Fruit fly (Drosophila melanogaster) whole organism, embryonic: ENCODE measurements around the gene CG8668.
A peak's percentile ranks its signal among the peaks of the same experiment; 100 is the strongest.

Experiments
- Abd-B ChIP-seq: fragments of 200-800 bp; sonication (Bioruptor generic); optimal IDR thresholded peaks from 2 replicates; lab custom pipeline; 2018; ENCODE audit warnings: missing biosample characterization, mild to moderate bottlenecking, missing genetic modification characterization, moderate library complexity
- Atf6 ChIP-seq: fragments of 200-800 bp; sonication (Bioruptor generic); IDR thresholded peaks from 2 replicates; pipeline ENCODE4 v1.3.6; 2022; ENCODE audit warnings: missing biosample characterization, missing genetic modification characterization
- CG11504 ChIP-seq: fragments of 200-800 bp; sonication (Bioruptor generic); optimal IDR thresholded peaks from 3 replicates; lab custom pipeline; 2019; ENCODE audit warnings: missing biosample characterization, mild to moderate bottlenecking, missing genetic modification characterization, moderate library complexity
- CG1603 ChIP-seq: fragments of 200-800 bp; sonication (Bioruptor generic); optimal IDR thresholded peaks from 2 replicates; lab custom pipeline; 2019; ENCODE audit warnings: missing biosample characterization, mild to moderate bottlenecking, missing genetic modification characterization, moderate library complexity
- CG1647 ChIP-seq: fragments of 200-800 bp; sonication (Bioruptor generic); optimal IDR thresholded peaks from 3 replicates; lab custom pipeline; 2016; ENCODE audit warnings: missing biosample characterization, missing genetic modification characterization
- CG16863 ChIP-seq: fragments of 200-800 bp; sonication (Bioruptor generic); optimal IDR thresholded peaks from 3 replicates; lab custom pipeline; 2016; ENCODE audit warnings: missing biosample characterization, missing genetic modification characterization
- CG17361 ChIP-seq: fragments of 200-800 bp; sonication (Bioruptor generic); IDR thresholded peaks from 3 replicates; pipeline ENCODE4 v1.3.6; 2022; ENCODE audit warnings: missing biosample characterization, missing genetic modification characterization
- CG17568 ChIP-seq: fragments of 200-800 bp; sonication (Bioruptor generic); optimal IDR thresholded peaks from 2 replicates; lab custom pipeline; 2018; ENCODE audit warnings: missing biosample characterization, mild to moderate bottlenecking, missing genetic modification characterization, moderate library complexity
- CG18764 ChIP-seq: fragments of 200-800 bp; sonication (Bioruptor generic); optimal IDR thresholded peaks from 3 replicates; lab custom pipeline; 2016; ENCODE audit warnings: missing biosample characterization, missing genetic modification characterization
- CG2120 ChIP-seq: fragments of 200-800 bp; sonication (Bioruptor generic); optimal IDR thresholded peaks from 3 replicates; lab custom pipeline; 2016; ENCODE audit warnings: missing biosample characterization, missing genetic modification characterization
- CG31441 ChIP-seq: fragments of 200-800 bp; sonication (Bioruptor generic); IDR thresholded peaks from 2 replicates; pipeline ENCODE4 v1.3.6; 2022; ENCODE audit warnings: missing biosample characterization, missing genetic modification characterization
- CG4360 ChIP-seq: fragments of 200-800 bp; sonication (Bioruptor generic); IDR thresholded peaks from 2 replicates; pipeline ENCODE4 v1.3.6; 2022; ENCODE audit warnings: missing biosample characterization, missing genetic modification characterization
- CG43689 ChIP-seq: fragments of 200-800 bp; sonication (Bioruptor generic); IDR thresholded peaks from 2 replicates; pipeline ENCODE4 v1.3.6; 2022; ENCODE audit warnings: missing biosample characterization, missing genetic modification characterization
- CG4617 ChIP-seq: fragments of 200-800 bp; sonication (Bioruptor generic); optimal IDR thresholded peaks from 3 replicates; lab custom pipeline; 2016; ENCODE audit warnings: missing biosample characterization, missing genetic modification characterization, borderline replicate concordance
- CG6175 ChIP-seq: fragments of 200-800 bp; sonication (Bioruptor generic); IDR thresholded peaks from 3 replicates; pipeline ENCODE4 v1.3.6; 2022; ENCODE audit warnings: missing biosample characterization, missing genetic modification characterization
- CG7372 ChIP-seq: fragments of 200-800 bp; sonication (Bioruptor generic); IDR thresholded peaks from 2 replicates; pipeline ENCODE4 v1.3.6; 2022; ENCODE audit warnings: missing biosample characterization, missing genetic modification characterization
- CG7786 ChIP-seq: fragments of 200-800 bp; sonication (Bioruptor generic); optimal IDR thresholded peaks from 2 replicates; lab custom pipeline; 2016; ENCODE audit warnings: missing biosample characterization, missing genetic modification characterization
- CG9609 ChIP-seq: fragments of 200-800 bp; sonication (Bioruptor generic); optimal IDR thresholded peaks from 3 replicates; lab custom pipeline; 2016; ENCODE audit warnings: missing biosample characterization, missing genetic modification characterization
- Chrac-16 ChIP-seq: fragments of 200-800 bp; sonication (Bioruptor generic); optimal IDR thresholded peaks from 3 replicates; lab custom pipeline; 2016; ENCODE audit warnings: missing biosample characterization, missing genetic modification characterization
- H2.0 ChIP-seq: fragments of 200-800 bp; sonication (Bioruptor generic); IDR thresholded peaks from 2 replicates; pipeline ENCODE4 v1.3.6; 2022; ENCODE audit warnings: missing biosample characterization, missing genetic modification characterization
- Hmr ChIP-seq: fragments of 200-800 bp; sonication (Bioruptor generic); optimal IDR thresholded peaks from 3 replicates; lab custom pipeline; 2017; ENCODE audit warnings: mild to moderate bottlenecking, missing biosample characterization, missing genetic modification reagents, missing genetic modification characterization
- Lhr ChIP-seq: fragments of 200-800 bp; sonication (Bioruptor generic); optimal IDR thresholded peaks from 3 replicates; lab custom pipeline; 2017; ENCODE audit warnings: mild to moderate bottlenecking, missing biosample characterization, missing genetic modification reagents, missing genetic modification characterization
- Ptx1 ChIP-seq: fragments of 200-800 bp; sonication (Bioruptor generic); IDR thresholded peaks from 2 replicates; pipeline ENCODE4 v1.3.6; 2022; ENCODE audit warnings: missing biosample characterization, missing genetic modification characterization
- Rfx ChIP-seq: fragments of 200-800 bp; sonication (Bioruptor generic); IDR thresholded peaks from 2 replicates; pipeline ENCODE4 v1.3.6; 2022; ENCODE audit warnings: missing biosample characterization, missing genetic modification characterization
- Sin3A ChIP-seq: fragments of >200 bp; optimal IDR thresholded peaks from 2 replicates; lab custom pipeline; 2018
- Sox102F ChIP-seq: fragments of 200-800 bp; sonication (Bioruptor generic); optimal IDR thresholded peaks from 2 replicates; lab custom pipeline; 2018; ENCODE audit warnings: missing biosample characterization, mild to moderate bottlenecking, missing genetic modification characterization, moderate library complexity
- Sry-β ChIP-seq: fragments of 200-800 bp; sonication (Bioruptor generic); optimal IDR thresholded peaks from 2 replicates; lab custom pipeline; 2018; ENCODE audit warnings: missing biosample characterization, mild to moderate bottlenecking, missing genetic modification characterization, moderate library complexity
- al ChIP-seq: fragments of 200-800 bp; sonication (Bioruptor generic); IDR thresholded peaks from 2 replicates; pipeline ENCODE4 v1.3.6; 2022; ENCODE audit warnings: missing biosample characterization, missing genetic modification characterization
- bbx ChIP-seq: fragments of 200-800 bp; sonication (Bioruptor generic); IDR thresholded peaks from 2 replicates; pipeline ENCODE4 v1.3.6; 2022; ENCODE audit warnings: missing biosample characterization, missing genetic modification characterization; ENCODE audit not compliant: partially characterized antibody
- btn ChIP-seq: fragments of 200-800 bp; sonication (Bioruptor generic); optimal IDR thresholded peaks from 2 replicates; lab custom pipeline; 2016; ENCODE audit warnings: missing biosample characterization, missing genetic modification characterization
- cad ChIP-seq: fragments of >200 bp; optimal IDR thresholded peaks from 2 replicates; lab custom pipeline; 2017; ENCODE audit warnings: missing biosample characterization, missing genetic modification characterization
- chif ChIP-seq, 2 experiments: fragments of 200-800 bp; sonication (Bioruptor generic); optimal IDR thresholded peaks; 3 replicates each; lab custom pipeline; 2016; ENCODE audit warnings: missing biosample characterization in 2 of 2, missing genetic modification characterization in 2 of 2
- ems ChIP-seq: fragments of 200-800 bp; sonication (Bioruptor generic); optimal IDR thresholded peaks from 3 replicates; lab custom pipeline; 2016; ENCODE audit warnings: missing biosample characterization, missing genetic modification characterization
- esg ChIP-seq: fragments of 200-800 bp; sonication (Bioruptor generic); conservative IDR thresholded peaks from 2 replicates; pipeline ENCODE4 v1.3.6; 2022; ENCODE audit warnings: missing biosample characterization, missing genetic modification characterization
- grau ChIP-seq: fragments of 200-800 bp; optimal IDR thresholded peaks from 3 replicates; lab custom pipeline; 2019; ENCODE audit warnings: missing biosample characterization, mild to moderate bottlenecking, missing genetic modification characterization, moderate library complexity
- kay ChIP-seq: fragments of 200-800 bp; sonication (Bioruptor generic); optimal IDR thresholded peaks from 2 replicates; lab custom pipeline; 2016; ENCODE audit warnings: missing biosample characterization, missing genetic modification characterization
- lilli ChIP-seq: fragments of 200-800 bp; sonication (Bioruptor generic); optimal IDR thresholded peaks from 3 replicates; lab custom pipeline; 2016; ENCODE audit warnings: missing biosample characterization, missing genetic modification characterization
- pan ChIP-seq, 4 experiments: fragments of >200 bp in 3 of 4; fragments of 200-800 bp in 1 of 4; sonication (Bioruptor generic) in 1 of 4; optimal IDR thresholded peaks in 3 of 4; IDR thresholded peaks in 1 of 4; 2 replicates each; pipeline versions ENCODE4 v1.3.6 to Lab custom; 2017 to 2022; ENCODE audit warnings: missing biosample characterization in 2 of 4, missing genetic modification characterization in 2 of 4, mixed read lengths in 1 of 4
- pnt ChIP-seq: fragments of 200-800 bp; sonication (Bioruptor generic); optimal IDR thresholded peaks from 3 replicates; lab custom pipeline; 2016; ENCODE audit warnings: missing biosample characterization, missing genetic modification characterization
- pzg ChIP-seq: fragments of 200-800 bp; sonication (Bioruptor generic); optimal IDR thresholded peaks from 3 replicates; lab custom pipeline; 2018; ENCODE audit warnings: missing biosample characterization, mild to moderate bottlenecking, missing genetic modification characterization, moderate library complexity
- ranshi ChIP-seq: fragments of 200-800 bp; sonication (Bioruptor generic); IDR thresholded peaks from 2 replicates; pipeline ENCODE4 v1.3.6; 2022; ENCODE audit warnings: missing biosample characterization, missing genetic modification characterization
- repo ChIP-seq: fragments of 200-800 bp; sonication (Bioruptor generic); optimal IDR thresholded peaks from 2 replicates; lab custom pipeline; 2016; ENCODE audit warnings: missing biosample characterization, missing genetic modification characterization
- sd ChIP-seq: fragments of 200-800 bp; sonication (Bioruptor generic); optimal IDR thresholded peaks from 3 replicates; lab custom pipeline; 2018; ENCODE audit warnings: missing biosample characterization, mild to moderate bottlenecking, missing genetic modification characterization, moderate library complexity
- ssp ChIP-seq: fragments of 200-800 bp; sonication (Bioruptor generic); IDR thresholded peaks from 2 replicates; pipeline ENCODE4 v1.3.6; 2022; ENCODE audit warnings: missing biosample characterization, missing genetic modification characterization
- tx ChIP-seq: fragments of 200-800 bp; sonication (Bioruptor generic); optimal IDR thresholded peaks from 2 replicates; lab custom pipeline; 2016; ENCODE audit warnings: missing biosample characterization, missing genetic modification characterization
- zfh2 ChIP-seq: fragments of 200-800 bp; sonication (Bioruptor generic); optimal IDR thresholded peaks from 2 replicates; lab custom pipeline; 2016; ENCODE audit warnings: missing biosample characterization, missing genetic modification characterization

Gene CG8668

dm6 chr2L:8081640-8082485 is 44.9 kb upstream of the CG8668 start (continued):
- TF ChIP-seq Abd-B (peak; percentile 71), CG16863 (GFP tag; lab: Kevin White, UChicago) (peak; percentile 43), CG43689 (GFP tag; lab: Robert Waterston, UW) (peak; percentile 48; the same call in 1 of the 2 replicates), esg (GFP tag; lab: Robert Waterston, UW) (peak; percentile 87), Ptx1 (peak; percentile 94), CG18764 (GFP tag; lab: Kevin White, UChicago) (no peak), pnt (peak; percentile 33), chif (GFP tag; optimal IDR thresholded peaks at IDR 0.05; lab: Kevin White, UChicago) (peak in 1 of 2 experiments; percentile 55), CG7372 (GFP tag; lab: Robert Waterston, UW) (no peak; the same call in none of the 2 replicates), zfh2 (peak; percentile 26), lilli (GFP tag; lab: Kevin White, UChicago) (peak; percentile 54), CG6175 (no peak), ranshi (GFP tag; lab: Robert Waterston, UW) (peak; percentile 88), CG7786 (peak; percentile 9)

dm6 chr2L:8082692-8083412 is 43.9 kb upstream of the CG8668 start, which contains the start of gene Mcr:
Gene Mcr (minus strand): TSS chr2L:8082982.
- TF ChIP-seq CG31441 (GFP tag; lab: Robert Waterston, UW) (peak; percentile 12; the same call in 1 of the 2 replicates), Rfx (GFP tag; lab: Robert Waterston, UW) (peak; percentile 64), CG17568 (GFP tag; lab: Kevin White, UChicago) (no peak), ssp (peak; percentile 29; the same call in 1 of the 2 replicates), btn (peak; percentile 2), sd (tag; lab: Kevin White, UChicago) (no peak), Sox102F (GFP tag; lab: Kevin White, UChicago) (no peak), CG11504 (tag; lab: Kevin White, UChicago) (peak; percentile 21), Sin3A (lab: Kevin White, UChicago) (peak; percentile 85), repo (GFP tag; lab: Kevin White, UChicago) (no peak), CG4360 (GFP tag; lab: Robert Waterston, UW) (peak; percentile 68), pzg (GFP tag; lab: Kevin White, UChicago) (peak; percentile 70), H2.0 (GFP tag; lab: Robert Waterston, UW) (0 out of 2 replicates have a peak, but pooled peaks have one; percentile 2), kay (GFP tag; lab: Kevin White, UChicago) (peak; percentile 50), pan (optimal IDR thresholded peaks at IDR 0.05; lab: Kevin White, UChicago) (no peak), pan (GFP tag; optimal IDR thresholded peaks at IDR 0.05 in 1 of 2, IDR thresholded peaks at IDR 0.05 in 1 of 2) (no peak), ems (GFP tag; lab: Kevin White, UChicago) (peak; percentile 8), CG9609 (no peak), bbx (GFP tag; lab: Robert Waterston, UW) (peak; percentile 12; the same call in 1 of the 2 replicates), Lhr (GFP tag; lab: Kevin White, UChicago) (peak; percentile 82), Abd-B (peak; percentile 49), grau (tag; lab: Kevin White, UChicago) (peak; percentile 7), al (GFP tag; lab: Robert Waterston, UW) (no peak), CG7786 (peak; percentile 11), CG1647 (GFP tag; lab: Kevin White, UChicago) (no peak), CG4617 (GFP tag; lab: Kevin White, UChicago) (no peak), tx (peak; percentile 10), Atf6 (GFP tag; lab: Robert Waterston, UW) (no peak), Chrac-16 (GFP tag; lab: Kevin White, UChicago) (peak; percentile 9), zfh2 (peak; percentile 11), cad (GFP tag; lab: Kevin White, UChicago) (no peak), CG17361 (GFP tag; lab: Robert Waterston, UW) (peak; percentile 34; the same call in 1 of the 3 replicates), Sry-β (GFP tag; lab: Kevin White, UChicago) (peak; percentile 23), Hmr (peak; percentile 39), CG1603 (tag; lab: Kevin White, UChicago) (peak; percentile 11), CG2120 (GFP tag; lab: Kevin White, UChicago) (peak; percentile 51)
